Fruit fly (Drosophila melanogaster) whole organism, prepupa: ENCODE measurements around the gene Mnr.

Experiments
- Blimp-1 ChIP-seq: fragments of 200-800 bp; sonication (Bioruptor generic); optimal IDR thresholded peaks from 3 replicates; lab custom pipeline; 2017; ENCODE audit warnings: missing biosample characterization, missing genetic modification characterization, mild to moderate bottlenecking, moderate library complexity, missing genetic modification reagents
- CG10669 ChIP-seq: fragments of 200-800 bp; sonication (Bioruptor generic); optimal IDR thresholded peaks from 3 replicates; lab custom pipeline; 2018; ENCODE audit warnings: missing biosample characterization, mild to moderate bottlenecking, missing genetic modification characterization, moderate library complexity
- CG11902 ChIP-seq: fragments of 200-800 bp; sonication (Bioruptor generic); optimal IDR thresholded peaks from 3 replicates; lab custom pipeline; 2016; ENCODE audit warnings: missing biosample characterization, missing genetic modification characterization
- CG15336 ChIP-seq: fragments of 200-800 bp; sonication (Bioruptor generic); IDR thresholded peaks from 2 replicates; pipeline ENCODE4 v1.3.6; 2022; ENCODE audit warnings: missing biosample characterization, missing genetic modification characterization
- CG1621 ChIP-seq: fragments of 200-800 bp; sonication (Bioruptor generic); optimal IDR thresholded peaks from 3 replicates; lab custom pipeline; 2018; ENCODE audit warnings: missing biosample characterization, mild to moderate bottlenecking, missing genetic modification characterization
- CG16779 ChIP-seq: fragments of 200-800 bp; sonication (Bioruptor generic); optimal IDR thresholded peaks from 3 replicates; lab custom pipeline; 2017; ENCODE audit warnings: missing biosample characterization, mild to moderate bottlenecking, missing genetic modification characterization
- CG3032 ChIP-seq: fragments of 200-800 bp; optimal IDR thresholded peaks from 2 replicates; lab custom pipeline; 2019; ENCODE audit warnings: missing biosample characterization, mild to moderate bottlenecking, missing genetic modification characterization, moderate library complexity
- CG32006 ChIP-seq: fragments of 200-800 bp; sonication (Bioruptor generic); optimal IDR thresholded peaks from 3 replicates; lab custom pipeline; 2017; ENCODE audit warnings: missing biosample characterization, mild to moderate bottlenecking, missing genetic modification characterization
- CG34406 ChIP-seq: fragments of 200-800 bp; sonication (Bioruptor generic); optimal IDR thresholded peaks from 3 replicates; lab custom pipeline; 2016; ENCODE audit warnings: missing biosample characterization, missing genetic modification characterization
- CG3919 ChIP-seq: fragments of 200-800 bp; sonication (Bioruptor generic); optimal IDR thresholded peaks from 3 replicates; lab custom pipeline; 2016; ENCODE audit warnings: missing biosample characterization, missing genetic modification characterization
- CG4318 ChIP-seq: fragments of 200-800 bp; sonication (Bioruptor generic); optimal IDR thresholded peaks from 3 replicates; lab custom pipeline; 2017; ENCODE audit warnings: missing biosample characterization, mild to moderate bottlenecking, missing genetic modification characterization
- CG6163 ChIP-seq: fragments of 200-800 bp; sonication (Bioruptor generic); IDR thresholded peaks from 3 replicates; pipeline ENCODE4 v1.3.6; 2022; ENCODE audit warnings: missing biosample characterization, missing genetic modification characterization
- CG6276 ChIP-seq: fragments of 200-800 bp; sonication (Bioruptor generic); optimal IDR thresholded peaks from 2 replicates; lab custom pipeline; 2017; ENCODE audit warnings: missing biosample characterization, mild to moderate bottlenecking, missing genetic modification characterization
- CG6808 ChIP-seq: fragments of 200-800 bp; sonication (Bioruptor generic); optimal IDR thresholded peaks from 3 replicates; lab custom pipeline; 2017; ENCODE audit warnings: missing biosample characterization, missing genetic modification characterization, mild to moderate bottlenecking, moderate library complexity, missing genetic modification reagents
- CG6854 ChIP-seq: fragments of 200-800 bp; sonication (Bioruptor generic); optimal IDR thresholded peaks from 2 replicates; lab custom pipeline; 2017; ENCODE audit warnings: missing biosample characterization, mild to moderate bottlenecking, missing genetic modification characterization
- CG7368 ChIP-seq: fragments of 200-800 bp; sonication (Bioruptor generic); optimal IDR thresholded peaks from 3 replicates; lab custom pipeline; 2016; ENCODE audit warnings: missing biosample characterization, missing genetic modification characterization
- CG8119 ChIP-seq: fragments of 200-800 bp; sonication (Bioruptor generic); IDR thresholded peaks from 3 replicates; pipeline ENCODE4 v1.3.6; 2022; ENCODE audit warnings: missing biosample characterization, missing genetic modification characterization
- CG9139 ChIP-seq: fragments of 200-800 bp; sonication (Bioruptor generic); optimal IDR thresholded peaks from 3 replicates; lab custom pipeline; 2017; ENCODE audit warnings: missing biosample characterization, mild to moderate bottlenecking, missing genetic modification characterization
- Eip75B ChIP-seq: fragments of 200-800 bp; sonication (Bioruptor generic); optimal IDR thresholded peaks from 3 replicates; lab custom pipeline; 2016; ENCODE audit warnings: missing biosample characterization, missing genetic modification characterization
- Eip78C ChIP-seq: fragments of 200-800 bp; sonication (Bioruptor generic); peaks from one replicate; lab custom pipeline; 2016; ENCODE audit warnings: missing biosample characterization, missing genetic modification characterization
- Eip93F ChIP-seq: fragments of 200-800 bp; sonication (Bioruptor generic); optimal IDR thresholded peaks from 2 replicates; lab custom pipeline; 2016; ENCODE audit warnings: missing biosample characterization, mild to moderate bottlenecking, missing genetic modification characterization
- Ets21C ChIP-seq: fragments of 200-800 bp; sonication (Bioruptor generic); optimal IDR thresholded peaks from 3 replicates; lab custom pipeline; 2016; ENCODE audit warnings: missing biosample characterization, missing genetic modification characterization
- Ets96B ChIP-seq: fragments of 200-800 bp; optimal IDR thresholded peaks from 2 replicates; lab custom pipeline; 2019; ENCODE audit warnings: missing biosample characterization, mild to moderate bottlenecking, missing genetic modification characterization, moderate library complexity
- Gug ChIP-seq: fragments of 200-800 bp; sonication (Bioruptor generic); IDR thresholded peaks from 2 replicates; pipeline ENCODE4 v1.3.6; 2022; ENCODE audit warnings: missing biosample characterization, missing genetic modification characterization
- Hr38 ChIP-seq: sonication (Bioruptor generic); optimal IDR thresholded peaks from 2 replicates; lab custom pipeline; 2016; ENCODE audit warnings: missing biosample characterization, missing genetic modification characterization
- Hr4 ChIP-seq: fragments of 200-800 bp; sonication (Bioruptor generic); optimal IDR thresholded peaks from 3 replicates; lab custom pipeline; 2016; ENCODE audit warnings: missing biosample characterization, missing genetic modification characterization
- Lpt ChIP-seq: fragments of 200-800 bp; sonication (Bioruptor generic); optimal IDR thresholded peaks from 3 replicates; lab custom pipeline; 2016; ENCODE audit warnings: missing biosample characterization, missing genetic modification characterization
- Met ChIP-seq: fragments of 200-800 bp; sonication (Bioruptor generic); optimal IDR thresholded peaks from 3 replicates; lab custom pipeline; 2016; ENCODE audit warnings: missing biosample characterization, missing genetic modification characterization
- OdsH ChIP-seq: fragments of 200-800 bp; sonication (Bioruptor generic); optimal IDR thresholded peaks from 3 replicates; lab custom pipeline; 2016; ENCODE audit warnings: missing biosample characterization, missing genetic modification characterization
- Smox ChIP-seq: fragments of 200-800 bp; sonication (Bioruptor generic); optimal IDR thresholded peaks from 3 replicates; lab custom pipeline; 2016; ENCODE audit warnings: missing biosample characterization, missing genetic modification characterization
- Sox102F ChIP-seq: fragments of 200-800 bp; sonication (Bioruptor generic); optimal IDR thresholded peaks from 2 replicates; lab custom pipeline; 2016; ENCODE audit warnings: missing biosample characterization, mild to moderate bottlenecking, missing genetic modification characterization
- Sox14 ChIP-seq: fragments of 200-800 bp; sonication (Bioruptor generic); optimal IDR thresholded peaks from 3 replicates; lab custom pipeline; 2016; ENCODE audit warnings: missing biosample characterization, missing genetic modification characterization
- achi ChIP-seq: fragments of 200-800 bp; sonication (Bioruptor generic); optimal IDR thresholded peaks from 3 replicates; lab custom pipeline; 2016; ENCODE audit warnings: missing biosample characterization, missing genetic modification characterization
- acj6 ChIP-seq: fragments of 200-800 bp; sonication (Bioruptor generic); optimal IDR thresholded peaks from 3 replicates; lab custom pipeline; 2016; ENCODE audit warnings: missing biosample characterization, missing genetic modification characterization
- cyc ChIP-seq: fragments of 200-800 bp; sonication (Bioruptor generic); optimal IDR thresholded peaks from 3 replicates; lab custom pipeline; 2016; ENCODE audit warnings: missing biosample characterization, missing genetic modification characterization
- dac ChIP-seq: fragments of 200-800 bp; sonication (Bioruptor generic); optimal IDR thresholded peaks from 2 replicates; lab custom pipeline; 2017; ENCODE audit warnings: missing biosample characterization, mild to moderate bottlenecking, missing genetic modification characterization
- dsx ChIP-seq: fragments of 200-800 bp; optimal IDR thresholded peaks from 3 replicates; lab custom pipeline; 2019; ENCODE audit warnings: missing biosample characterization, mild to moderate bottlenecking, missing genetic modification characterization, moderate library complexity; ENCODE audit not compliant: poor library complexity, severe bottlenecking
- eg ChIP-seq: fragments of 200-800 bp; sonication (Bioruptor generic); IDR thresholded peaks from 3 replicates; pipeline ENCODE4 v1.3.6; 2022; ENCODE audit warnings: missing biosample characterization, missing genetic modification characterization
- esn ChIP-seq: fragments of 200-800 bp; sonication (Bioruptor generic); optimal IDR thresholded peaks from 2 replicates; lab custom pipeline; 2016; ENCODE audit warnings: missing biosample characterization, mild to moderate bottlenecking, missing genetic modification characterization, moderate library complexity
- fd59A ChIP-seq: fragments of 200-800 bp; sonication (Bioruptor generic); optimal IDR thresholded peaks from 2 replicates; lab custom pipeline; 2017; ENCODE audit warnings: missing biosample characterization, mild to moderate bottlenecking, missing genetic modification characterization, missing genetic modification reagents
- lz ChIP-seq: fragments of 200-800 bp; sonication (Bioruptor generic); optimal IDR thresholded peaks from 3 replicates; lab custom pipeline; 2016; ENCODE audit warnings: missing biosample characterization, missing genetic modification characterization
- net ChIP-seq: fragments of 200-800 bp; sonication (Bioruptor generic); optimal IDR thresholded peaks from 3 replicates; lab custom pipeline; 2016; ENCODE audit warnings: missing biosample characterization, missing genetic modification characterization
- pdm3 ChIP-seq: fragments of 200-800 bp; sonication (Bioruptor generic); optimal IDR thresholded peaks from 3 replicates; lab custom pipeline; 2016; ENCODE audit warnings: missing biosample characterization, missing genetic modification characterization
- salr ChIP-seq, 2 experiments: fragments of 200-800 bp; sonication (Bioruptor generic); optimal IDR thresholded peaks; 3 replicates each; lab custom pipeline; 2016 to 2018; ENCODE audit warnings: missing biosample characterization in 2 of 2, missing genetic modification characterization in 2 of 2, mild to moderate bottlenecking in 1 of 2
- ss ChIP-seq, 2 experiments: fragments of 200-800 bp; sonication (Bioruptor generic); optimal IDR thresholded peaks; 2 replicates in 1 of 2; 3 replicates in 1 of 2; lab custom pipeline; 2017 to 2018; ENCODE audit warnings: mild to moderate bottlenecking in 2 of 2, missing biosample characterization in 2 of 2, missing genetic modification characterization in 2 of 2, moderate library complexity in 1 of 2
- topi ChIP-seq: fragments of 200-800 bp; sonication (Bioruptor generic); optimal IDR thresholded peaks from 3 replicates; lab custom pipeline; 2016; ENCODE audit warnings: missing biosample characterization, missing genetic modification characterization
- vri ChIP-seq: fragments of 200-800 bp; sonication (Bioruptor generic); optimal IDR thresholded peaks from 3 replicates; lab custom pipeline; 2016; ENCODE audit warnings: missing biosample characterization, mild to moderate bottlenecking, missing genetic modification characterization

Mnr gene

dm6 chrX:21265391-21265790 lies 15.6 kb downstream of the Mnr start (continued):
- TF ChIP-seq Smox (GFP tag; lab: Kevin White, UChicago) (no peak), CG4318 (GFP tag; lab: Kevin White, UChicago) (no peak), CG3032 (tag; lab: Kevin White, UChicago) (no peak), vri (GFP tag; lab: Kevin White, UChicago) (no peak), Blimp-1 (GFP tag; lab: Kevin White, UChicago) (no peak), Ets96B (tag; lab: Kevin White, UChicago) (no peak), fd59A (GFP tag; lab: Kevin White, UChicago) (no peak), Hr38 (GFP tag; lab: Kevin White, UChicago) (no peak), CG8119 (GFP tag; lab: Robert Waterston, UW) (peak; percentile 47; the same call in 1 of the 3 replicates), salr (GFP tag; optimal IDR thresholded peaks at IDR 0.05; lab: Kevin White, UChicago) (no peak), Lpt (GFP tag; lab: Kevin White, UChicago) (no peak), CG6276 (GFP tag; lab: Kevin White, UChicago) (no peak), acj6 (GFP tag; lab: Kevin White, UChicago) (no peak), Eip78C (peak; percentile 33), Sox14 (GFP tag; lab: Kevin White, UChicago) (no peak), CG1621 (tag; lab: Kevin White, UChicago) (no peak)

DNA sequence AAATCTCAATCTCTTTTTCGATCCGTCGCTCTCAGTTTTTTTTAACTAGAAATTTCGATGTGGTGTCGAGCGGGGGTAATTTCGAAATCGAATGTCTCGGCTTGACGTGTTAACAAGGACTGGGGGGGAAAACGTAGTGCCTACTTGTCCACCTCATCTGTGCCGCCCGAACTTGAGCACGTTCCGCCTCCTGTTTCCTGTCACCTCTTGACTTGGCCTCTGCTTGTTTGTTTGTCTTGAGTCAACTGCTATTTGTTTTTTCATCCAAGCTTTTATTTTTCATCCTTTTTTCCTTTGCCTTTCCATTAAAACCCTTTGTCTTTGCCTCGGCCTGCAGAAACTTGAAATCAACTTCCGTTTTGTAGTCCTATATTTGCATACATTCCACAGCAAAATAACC lies 29.9 kb downstream of the Mnr start, which contains the start of gene CG1722:
CG1722 (minus strand) TSS at position 101 of the 400 bp plus-strand sequence.
- no peak for TF ChIP-seq CG3919 (GFP tag; lab: Kevin White, UChicago)

- no peak for TF ChIP-seq achi (GFP tag; lab: Kevin White, UChicago)
- peak; percentile 23 for TF ChIP-seq fd59A (GFP tag; lab: Kevin White, UChicago)
- TF ChIP-seq CG16779 (tag; lab: Kevin White, UChicago) = no peak
- TF ChIP-seq Met (GFP tag; lab: Kevin White, UChicago) = no peak
- TF ChIP-seq Ets96B (tag; lab: Kevin White, UChicago) = no peak
- no peak for TF ChIP-seq eg
- TF ChIP-seq CG10669 (GFP tag; lab: Kevin White, UChicago) = peak; percentile 11
- no peak for TF ChIP-seq Smox (GFP tag; lab: Kevin White, UChicago)
- peak; percentile 4 for TF ChIP-seq esn (GFP tag; lab: Kevin White, UChicago)
- 0 out of 3 replicates have a peak, but pooled peaks have one; percentile 20 for TF ChIP-seq CG8119 (GFP tag; lab: Robert Waterston, UW)
- no peak for TF ChIP-seq Ets21C (GFP tag; lab: Kevin White, UChicago)
- TF ChIP-seq CG6808 (GFP tag; lab: Kevin White, UChicago) = no peak
- TF ChIP-seq Sox14 (GFP tag; lab: Kevin White, UChicago) = no peak
- no peak for TF ChIP-seq Eip75B (GFP tag; lab: Kevin White, UChicago)
- no peak for TF ChIP-seq Eip93F (GFP tag; lab: Kevin White, UChicago)
- no peak for TF ChIP-seq Sox102F (GFP tag; lab: Kevin White, UChicago)
- TF ChIP-seq CG11902 (GFP tag; lab: Kevin White, UChicago) = no peak
- TF ChIP-seq cyc (GFP tag; lab: Kevin White, UChicago) = no peak
- TF ChIP-seq net = no peak
- no peak for TF ChIP-seq CG34406 (GFP tag; lab: Kevin White, UChicago)
- TF ChIP-seq CG7368 (GFP tag; lab: Kevin White, UChicago) = no peak
- no peak for TF ChIP-seq Hr38 (GFP tag; lab: Kevin White, UChicago)
- no peak for TF ChIP-seq topi (GFP tag; lab: Kevin White, UChicago)
- TF ChIP-seq lz (GFP tag; lab: Kevin White, UChicago) = no peak
- TF ChIP-seq CG6276 (GFP tag; lab: Kevin White, UChicago) = no peak
- no peak for TF ChIP-seq dac (GFP tag; lab: Kevin White, UChicago)
- TF ChIP-seq pdm3 = peak; percentile 6
- no peak for TF ChIP-seq Gug (GFP tag; lab: Robert Waterston, UW)
- no peak for TF ChIP-seq CG6163 (GFP tag; lab: Robert Waterston, UW)
- TF ChIP-seq CG32006 (GFP tag; lab: Kevin White, UChicago) = peak; percentile 54
- TF ChIP-seq CG3919 (GFP tag; lab: Kevin White, UChicago) = no peak
- TF ChIP-seq Eip78C = peak; percentile 66
- no peak for TF ChIP-seq CG6854 (GFP tag; lab: Kevin White, UChicago)
- no peak for TF ChIP-seq OdsH
- no peak for TF ChIP-seq CG9139
- no peak for TF ChIP-seq CG15336 (GFP tag; lab: Robert Waterston, UW)
- no peak for TF ChIP-seq ss (GFP tag; optimal IDR thresholded peaks at IDR 0.05; lab: Kevin White, UChicago)
- TF ChIP-seq dsx = no peak
- TF ChIP-seq Hr4 (GFP tag; lab: Kevin White, UChicago) = no peak
Observed at dm6 chrX:21241796-21242208, 39.2 kb downstream of the Mnr start.
